Worm (Caenorhabditis elegans) whole organism, late embryonic: ENCODE data around the gene ctl-1.

Experiments used
- K02D7.2 ChIP-seq: sonication (generic microtip); optimal IDR thresholded peaks from 2 replicates; lab custom pipeline; 2017; ENCODE audit warnings: mild to moderate bottlenecking, missing genetic modification characterization, missing compliant biosample characterization
- K09A11.1 ChIP-seq: sonication (generic microtip); optimal IDR thresholded peaks from 2 replicates; lab custom pipeline; 2017; ENCODE audit warnings: antibody characterized with exemption, mild to moderate bottlenecking, missing genetic modification characterization, missing compliant biosample characterization; ENCODE audit not compliant: insufficient read depth
- ahr-1 ChIP-seq: sonication (generic microtip); optimal IDR thresholded peaks from 2 replicates; lab custom pipeline; 2016; ENCODE audit warnings: missing genetic modification characterization, missing compliant biosample characterization
- ceh-2 ChIP-seq: sonication (generic microtip); optimal IDR thresholded peaks from 2 replicates; lab custom pipeline; 2016; ENCODE audit warnings: missing genotype, missing genetic modification characterization, missing compliant biosample characterization
- ceh-30 ChIP-seq: fragments of 150-350 bp; optimal IDR thresholded peaks from 2 replicates; lab custom pipeline; 2014; ENCODE audit warnings: missing biosample characterization, missing genetic modification characterization
- ceh-31 ChIP-seq: sonication (generic microtip); optimal IDR thresholded peaks from 2 replicates; lab custom pipeline; 2016; ENCODE audit warnings: missing genetic modification characterization, missing compliant biosample characterization
- ceh-34 ChIP-seq: sonication (generic microtip); optimal IDR thresholded peaks from 2 replicates; lab custom pipeline; 2016; ENCODE audit warnings: mild to moderate bottlenecking, missing genetic modification characterization, missing compliant biosample characterization
- ceh-45 ChIP-seq: fragments of 200-800 bp; sonication (Bioruptor generic); IDR thresholded peaks from 2 replicates; pipeline ENCODE4 v1.3.6; 2022; ENCODE audit warnings: missing genetic modification reagents, missing genetic modification characterization, missing compliant biosample characterization
- ceh-48 ChIP-seq: sonication (generic microtip); optimal IDR thresholded peaks from 2 replicates; lab custom pipeline; 2016; ENCODE audit warnings: missing genetic modification characterization, inconsistent platforms, missing compliant biosample characterization
- ceh-6 ChIP-seq: fragments of 200-800 bp; sonication (Bioruptor generic); optimal IDR thresholded peaks from 2 replicates; lab custom pipeline; 2018; ENCODE audit warnings: mild to moderate bottlenecking, missing genetic modification characterization, missing compliant biosample characterization
- ceh-9 ChIP-seq: sonication (generic microtip); optimal IDR thresholded peaks from 2 replicates; lab custom pipeline; 2016; ENCODE audit warnings: mild to moderate bottlenecking, missing genetic modification characterization, inconsistent platforms, missing compliant biosample characterization
- che-1 ChIP-seq: sonication (generic microtip); optimal IDR thresholded peaks from 2 replicates; lab custom pipeline; 2016; ENCODE audit warnings: mild to moderate bottlenecking, missing genetic modification characterization, missing compliant biosample characterization
- dmd-4 ChIP-seq: sonication (generic microtip); optimal IDR thresholded peaks from 2 replicates; lab custom pipeline; 2016; ENCODE audit warnings: borderline replicate concordance, missing genetic modification characterization, missing compliant biosample characterization
- dve-1 ChIP-seq: sonication (generic microtip); optimal IDR thresholded peaks from 2 replicates; lab custom pipeline; 2017; ENCODE audit warnings: antibody characterized with exemption, mild to moderate bottlenecking, missing genetic modification characterization, missing compliant biosample characterization
- elt-4 ChIP-seq: sonication (generic microtip); optimal IDR thresholded peaks from 2 replicates; lab custom pipeline; 2016; ENCODE audit warnings: missing genetic modification characterization, missing compliant biosample characterization
- fax-1 ChIP-seq: sonication (generic microtip); optimal IDR thresholded peaks from 2 replicates; lab custom pipeline; 2016; ENCODE audit warnings: missing genotype, missing genetic modification characterization, missing compliant biosample characterization
- fkh-10 ChIP-seq: fragments of 150-350 bp; optimal IDR thresholded peaks from 2 replicates; lab custom pipeline; 2014; ENCODE audit warnings: missing biosample characterization, missing genetic modification reagents, missing genetic modification characterization
- fkh-6 ChIP-seq: sonication (generic microtip); optimal IDR thresholded peaks from 2 replicates; lab custom pipeline; 2016; ENCODE audit warnings: missing genetic modification characterization, missing compliant biosample characterization
- gmeb-2 ChIP-seq: sonication (generic microtip); optimal IDR thresholded peaks from 2 replicates; lab custom pipeline; 2016; ENCODE audit warnings: missing genetic modification characterization, inconsistent platforms, missing compliant biosample characterization
- hlh-13 ChIP-seq: fragments of 200-800 bp; sonication (Bioruptor generic); optimal IDR thresholded peaks from 2 replicates; lab custom pipeline; 2018; ENCODE audit warnings: mild to moderate bottlenecking, missing genetic modification characterization, missing compliant biosample characterization
- hlh-15 ChIP-seq: sonication (generic microtip); optimal IDR thresholded peaks from 2 replicates; lab custom pipeline; 2016; ENCODE audit warnings: missing genetic modification characterization, missing compliant biosample characterization
- hlh-30 ChIP-seq: sonication (generic microtip); optimal IDR thresholded peaks from 2 replicates; lab custom pipeline; 2017; ENCODE audit warnings: antibody characterized with exemption, missing genetic modification characterization, missing compliant biosample characterization; ENCODE audit not compliant: insufficient read depth
- hlh-6 ChIP-seq: sonication (generic microtip); optimal IDR thresholded peaks from 2 replicates; lab custom pipeline; 2016; ENCODE audit warnings: missing genotype, missing genetic modification characterization, missing compliant biosample characterization
- hlh-8 ChIP-seq: sonication (generic microtip); optimal IDR thresholded peaks from 2 replicates; lab custom pipeline; 2016; ENCODE audit warnings: missing genotype, missing genetic modification characterization, missing compliant biosample characterization
- lin-11 ChIP-seq: fragments of 200-800 bp; sonication (Bioruptor generic); optimal IDR thresholded peaks from 2 replicates; lab custom pipeline; 2018; ENCODE audit warnings: mild to moderate bottlenecking, missing genetic modification characterization, missing compliant biosample characterization
- mec-3 ChIP-seq: sonication (generic microtip); optimal IDR thresholded peaks from 2 replicates; lab custom pipeline; 2016; ENCODE audit warnings: borderline replicate concordance, missing genetic modification characterization, missing compliant biosample characterization
- nfya-1 ChIP-seq: sonication (generic microtip); optimal IDR thresholded peaks from 2 replicates; lab custom pipeline; 2017; ENCODE audit warnings: missing genetic modification characterization, mild to moderate bottlenecking, missing compliant biosample characterization, antibody characterized with exemption, moderate library complexity
- nhr-11 ChIP-seq: fragments of 150-350 bp; optimal IDR thresholded peaks from 2 replicates; lab custom pipeline; 2014; ENCODE audit warnings: missing biosample characterization, missing genetic modification characterization
- nhr-232 ChIP-seq: sonication (generic microtip); optimal IDR thresholded peaks from 2 replicates; lab custom pipeline; 2016; ENCODE audit warnings: missing genetic modification characterization, missing compliant biosample characterization
- odd-2 ChIP-seq: sonication (generic microtip); optimal IDR thresholded peaks from 2 replicates; lab custom pipeline; 2017; ENCODE audit warnings: antibody characterized with exemption, mild to moderate bottlenecking, missing genetic modification characterization, missing compliant biosample characterization
- pat-9 ChIP-seq: fragments of 200-800 bp; sonication (Bioruptor generic); optimal IDR thresholded peaks from 2 replicates; lab custom pipeline; 2018; ENCODE audit warnings: mild to moderate bottlenecking, missing genetic modification characterization, moderate library complexity, missing compliant biosample characterization
- pax-1 ChIP-seq: fragments of 150-350 bp; optimal IDR thresholded peaks from 2 replicates; lab custom pipeline; 2014; ENCODE audit warnings: missing biosample characterization, missing genetic modification characterization
- pha-2 ChIP-seq: sonication (generic microtip); optimal IDR thresholded peaks from 2 replicates; lab custom pipeline; 2017; ENCODE audit warnings: mild to moderate bottlenecking, missing genetic modification characterization, missing compliant biosample characterization
- pha-4 ChIP-seq: fragments of 150-350 bp; optimal IDR thresholded peaks from 2 replicates; lab custom pipeline; 2018; ENCODE audit warnings: missing biosample characterization, missing genetic modification reagents, missing genetic modification characterization
- pqm-1 ChIP-seq: sonication (generic microtip); optimal IDR thresholded peaks from 2 replicates; lab custom pipeline; 2016; ENCODE audit warnings: missing genetic modification characterization, missing compliant biosample characterization
- pros-1 ChIP-seq: fragments of 150-350 bp; optimal IDR thresholded peaks from 2 replicates; lab custom pipeline; 2014; ENCODE audit warnings: missing biosample characterization, missing genetic modification reagents, missing genetic modification characterization
- ref-2 ChIP-seq: sonication (generic microtip); optimal IDR thresholded peaks from 2 replicates; lab custom pipeline; 2016; ENCODE audit warnings: missing genetic modification characterization, missing compliant biosample characterization
- rnt-1 ChIP-seq: sonication (generic microtip); optimal IDR thresholded peaks from 2 replicates; lab custom pipeline; 2016; ENCODE audit warnings: missing genetic modification characterization, missing compliant biosample characterization
- sdc-2 ChIP-seq: sonication (generic microtip); optimal IDR thresholded peaks from 2 replicates; lab custom pipeline; 2016; ENCODE audit warnings: missing genotype, missing genetic modification characterization, missing compliant biosample characterization
- sox-4 ChIP-seq: sonication (generic microtip); optimal IDR thresholded peaks from 2 replicates; lab custom pipeline; 2017; ENCODE audit warnings: mild to moderate bottlenecking, missing genetic modification characterization, inconsistent platforms, missing compliant biosample characterization
- tbx-2 ChIP-seq: sonication (generic microtip); optimal IDR thresholded peaks from 2 replicates; lab custom pipeline; 2016; ENCODE audit warnings: missing genetic modification characterization, missing compliant biosample characterization
- unc-3 ChIP-seq, 2 experiments: fragments of 200-800 bp in 1 of 2; sonication (Bioruptor generic) in 1 of 2; sonication (generic microtip) in 1 of 2; conservative IDR thresholded peaks in 1 of 2; optimal IDR thresholded peaks in 1 of 2; 2 replicates each; pipeline versions ENCODE4 v1.3.6 to Lab custom; 2016 to 2022; ENCODE audit warnings: missing compliant biosample characterization in 2 of 2, missing genetic modification characterization in 2 of 2, missing genetic modification reagents in 1 of 2
- unc-86 ChIP-seq: sonication (generic microtip); optimal IDR thresholded peaks from 2 replicates; lab custom pipeline; 2016; ENCODE audit warnings: missing genetic modification characterization, missing compliant biosample characterization

ctl-1 gene

DNA sequence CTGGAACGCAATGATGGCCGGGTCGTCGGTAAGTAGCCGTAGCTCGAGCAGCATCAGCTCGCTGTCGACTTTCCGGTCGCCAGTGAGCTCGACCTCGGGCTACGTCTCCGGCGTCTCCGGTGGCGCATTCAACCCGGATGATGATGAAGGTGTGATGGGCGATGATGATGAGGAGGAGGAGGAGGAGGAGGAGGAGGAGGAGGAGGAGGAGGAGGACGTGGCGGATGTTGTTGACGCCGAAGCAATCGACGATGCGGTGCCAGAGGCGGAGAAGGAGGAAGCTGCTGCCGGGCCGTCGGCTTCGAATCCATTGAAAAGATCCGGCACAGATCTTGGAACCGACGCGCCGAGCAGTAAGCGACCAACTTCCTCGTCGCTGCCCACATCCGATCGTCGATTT lies 13.2 kb upstream of the ctl-1 start:
- TF ChIP-seq rnt-1 (tag; lab: Kevin White, UChicago) = no peak
- TF ChIP-seq ceh-48 (tag; lab: Kevin White, UChicago) = no peak
- TF ChIP-seq nfya-1 (tag; lab: Kevin White, UChicago) = no peak
- TF ChIP-seq hlh-13 = no peak
- no peak for TF ChIP-seq mec-3 (tag; lab: Kevin White, UChicago)
- no peak for TF ChIP-seq pqm-1
- TF ChIP-seq hlh-6 (tag; lab: Kevin White, UChicago) = no peak
- no peak for TF ChIP-seq lin-11 (tag; lab: Kevin White, UChicago)
- no peak for TF ChIP-seq pha-4 (tag; lab: Kevin White, UChicago)
- TF ChIP-seq hlh-15 (tag; lab: Kevin White, UChicago) = no peak
- no peak for TF ChIP-seq hlh-8 (tag; lab: Kevin White, UChicago)
- TF ChIP-seq ahr-1 (tag; lab: Kevin White, UChicago) = no peak
- TF ChIP-seq elt-4 (tag; lab: Kevin White, UChicago) = no peak
- no peak for TF ChIP-seq ceh-2 (tag; lab: Kevin White, UChicago)
- no peak for TF ChIP-seq nhr-11 (tag; lab: Kevin White, UChicago)
- TF ChIP-seq fax-1 (tag; lab: Kevin White, UChicago) = no peak
- no peak for TF ChIP-seq tbx-2 (tag; lab: Kevin White, UChicago)

ce11 chrII:14318027-14318426 lies 12.0 kb upstream of the ctl-1 start, which contains the start of gene Y54G11A.14:
Gene Y54G11A.14, plus strand, starts transcription at chrII:14318158.
- TF ChIP-seq unc-86 (tag; lab: Kevin White, UChicago) (no peak), ref-2 (tag; lab: Kevin White, UChicago) (no peak), nhr-232 (no peak), tbx-2 (tag; lab: Kevin White, UChicago) (no peak), K02D7.2 (tag; lab: Kevin White, UChicago) (no peak), gmeb-2 (tag; lab: Kevin White, UChicago) (no peak), rnt-1 (tag; lab: Kevin White, UChicago) (no peak), fax-1 (tag; lab: Kevin White, UChicago) (no peak), hlh-15 (tag; lab: Kevin White, UChicago) (no peak), hlh-13 (no peak), pros-1 (tag; lab: Kevin White, UChicago) (no peak), pha-4 (tag; lab: Kevin White, UChicago) (no peak), nhr-11 (tag; lab: Kevin White, UChicago) (no peak), fkh-10 (GFP tag; lab: Kevin White, UChicago) (no peak)

ce11 chrII:14312182-14312581 lies 6.1 kb upstream of the ctl-1 start:
- no peak for TF ChIP-seq K09A11.1 (tag; lab: Kevin White, UChicago)
- no peak for TF ChIP-seq sdc-2 (tag; lab: Kevin White, UChicago)
- no peak for TF ChIP-seq rnt-1 (tag; lab: Kevin White, UChicago)
- TF ChIP-seq ceh-30 (tag; lab: Kevin White, UChicago) = no peak
- TF ChIP-seq hlh-8 (tag; lab: Kevin White, UChicago) = no peak
- TF ChIP-seq ceh-9 = no peak
- no peak for TF ChIP-seq elt-4 (tag; lab: Kevin White, UChicago)
- TF ChIP-seq unc-86 (tag; lab: Kevin White, UChicago) = no peak
- TF ChIP-seq dve-1 = no peak
- TF ChIP-seq pros-1 (tag; lab: Kevin White, UChicago) = no peak
- TF ChIP-seq dmd-4 (tag; lab: Kevin White, UChicago) = no peak
- no peak for TF ChIP-seq nhr-232
- TF ChIP-seq sox-4 = no peak
- no peak for TF ChIP-seq che-1
- TF ChIP-seq ceh-34 (tag; lab: Kevin White, UChicago) = no peak
- no peak for TF ChIP-seq tbx-2 (tag; lab: Kevin White, UChicago)
- no peak for TF ChIP-seq pha-2 (tag; lab: Kevin White, UChicago)
- no peak for TF ChIP-seq ceh-6 (GFP tag; lab: Kevin White, UChicago)

DNA sequence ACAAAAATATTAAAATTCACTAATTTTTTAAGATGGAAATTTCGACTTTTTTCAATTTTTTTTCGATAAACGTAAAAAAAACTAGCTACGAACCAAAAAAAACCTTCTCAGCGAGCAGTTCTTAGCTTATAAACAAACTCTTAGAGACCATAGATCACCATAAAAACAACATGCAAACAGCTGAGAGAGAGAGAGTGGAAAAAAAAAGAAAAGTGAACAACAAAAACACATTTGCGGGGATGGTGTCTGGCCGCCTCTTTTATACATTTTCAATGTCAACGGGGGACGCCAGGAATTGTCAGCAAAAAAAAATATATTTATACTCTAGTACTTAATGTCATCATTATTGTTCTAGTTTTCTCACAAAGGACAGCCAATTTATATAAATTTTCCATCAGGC lies 5.5 kb upstream of the ctl-1 start:
- no peak for TF ChIP-seq ceh-2 (tag; lab: Kevin White, UChicago)
- TF ChIP-seq hlh-30 (tag; lab: Kevin White, UChicago) = no peak
- no peak for TF ChIP-seq pat-9
- no peak for TF ChIP-seq pha-2 (tag; lab: Kevin White, UChicago)
- TF ChIP-seq ceh-31 (tag; lab: Kevin White, UChicago) = no peak
- TF ChIP-seq pax-1 (tag; lab: Kevin White, UChicago) = no peak
- no peak for TF ChIP-seq ceh-6 (GFP tag; lab: Kevin White, UChicago)
- no peak for TF ChIP-seq hlh-15 (tag; lab: Kevin White, UChicago)
- no peak for TF ChIP-seq unc-86 (tag; lab: Kevin White, UChicago)
- no peak for TF ChIP-seq unc-3 (GFP tag; conservative IDR thresholded peaks at IDR 0.05; lab: Robert Waterston, UW)
- no peak for TF ChIP-seq unc-3 (tag; optimal IDR thresholded peaks at IDR 0.05; lab: Kevin White, UChicago)
- no peak for TF ChIP-seq ahr-1 (tag; lab: Kevin White, UChicago)
- no peak for TF ChIP-seq fkh-6 (tag; lab: Kevin White, UChicago)
- TF ChIP-seq ceh-45 (GFP tag; lab: Robert Waterston, UW) = no peak
- no peak for TF ChIP-seq mec-3 (tag; lab: Kevin White, UChicago)
- no peak for TF ChIP-seq ceh-30 (tag; lab: Kevin White, UChicago)
- no peak for TF ChIP-seq dve-1
- no peak for TF ChIP-seq odd-2 (tag; lab: Kevin White, UChicago)
- TF ChIP-seq nhr-232 = no peak
